Worm (Caenorhabditis elegans): ENCODE results near the gene C34C12.1.

The C34C12.1 gene

DNA sequence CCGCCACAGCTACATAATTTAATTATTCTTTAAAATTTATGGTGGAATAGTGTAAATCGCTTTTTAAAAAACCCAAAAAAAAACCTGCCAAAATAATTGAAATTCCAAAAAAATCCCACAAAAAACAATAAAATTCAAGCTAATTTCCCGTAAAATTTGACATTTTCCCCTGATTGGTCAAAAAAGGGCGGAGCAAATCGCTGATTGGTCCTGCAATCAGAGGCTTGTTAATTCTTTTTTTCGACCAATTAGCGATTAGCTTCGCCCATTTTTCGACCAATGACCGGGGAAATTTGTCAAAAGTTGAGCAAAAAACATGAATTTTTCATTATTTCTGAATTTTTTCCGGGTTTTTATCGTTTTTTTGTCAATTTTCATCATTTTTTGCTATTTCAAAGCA lies 12.9 kb downstream of the C34C12.1 start:
- no peak for TF ChIP-seq nhr-237 (tag; optimal IDR thresholded peaks at IDR 0.05)
- TF ChIP-seq nhr-2 (tag; optimal IDR thresholded peaks at IDR 0.05): no peak
- TF ChIP-seq ceh-43 (GFP tag; optimal IDR thresholded peaks at IDR 0.05): no peak

DNA sequence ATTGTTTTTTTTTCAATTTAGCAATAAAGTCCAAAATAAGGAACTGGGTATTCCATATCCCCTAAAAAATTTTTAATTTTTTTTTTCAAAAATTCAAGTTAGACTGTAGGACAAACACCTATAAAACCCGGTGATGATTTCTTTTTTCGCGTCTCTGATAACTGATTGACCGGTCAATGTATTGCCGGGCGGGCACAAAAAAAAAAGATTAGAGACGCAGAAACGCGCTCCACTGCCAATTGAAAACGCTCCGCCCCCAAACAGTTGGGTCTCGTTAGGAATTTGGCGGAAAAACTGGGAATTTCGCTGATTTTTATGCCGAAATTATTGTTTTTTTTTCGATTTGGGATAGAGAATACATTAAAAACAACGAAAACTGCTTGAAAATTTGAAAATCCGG lies 14.2 kb downstream of the C34C12.1 start:
- no peak for TF ChIP-seq ceh-83 (GFP tag; optimal IDR thresholded peaks at IDR 0.05)

DNA sequence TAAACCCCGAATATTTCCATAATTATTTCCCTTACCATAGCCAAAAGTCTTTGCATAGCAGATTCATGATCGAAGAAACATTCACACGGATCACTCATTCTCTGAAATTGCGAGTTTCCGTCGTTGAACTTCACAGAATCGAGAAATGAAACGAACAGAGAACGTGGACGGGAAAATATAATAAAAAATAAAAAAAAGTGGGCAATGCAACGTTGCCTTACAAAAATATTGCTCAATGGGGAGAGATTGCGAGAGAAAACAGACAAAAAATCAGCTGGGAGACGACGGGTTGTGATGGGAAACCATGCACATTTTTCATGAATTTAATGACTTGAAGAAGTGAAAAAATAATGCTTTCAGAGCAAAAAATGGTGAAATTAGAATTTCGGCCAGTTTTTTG lies 15.5 kb downstream of the C34C12.1 start, which contains the start of gene smim-14:
TSS of gene smim-14 (minus strand) at position 101 of the 400 bp plus-strand sequence.
- TF ChIP-seq tbx-8 (GFP tag; optimal IDR thresholded peaks at IDR 0.05) (no peak), nhr-28 (tag; optimal IDR thresholded peaks at IDR 0.05) (no peak), zip-8 (tag; optimal IDR thresholded peaks at IDR 0.05) (no peak), nhr-2 (tag; optimal IDR thresholded peaks at IDR 0.05) (no peak), unc-39 (tag; optimal IDR thresholded peaks at IDR 0.05) (no peak)

DNA sequence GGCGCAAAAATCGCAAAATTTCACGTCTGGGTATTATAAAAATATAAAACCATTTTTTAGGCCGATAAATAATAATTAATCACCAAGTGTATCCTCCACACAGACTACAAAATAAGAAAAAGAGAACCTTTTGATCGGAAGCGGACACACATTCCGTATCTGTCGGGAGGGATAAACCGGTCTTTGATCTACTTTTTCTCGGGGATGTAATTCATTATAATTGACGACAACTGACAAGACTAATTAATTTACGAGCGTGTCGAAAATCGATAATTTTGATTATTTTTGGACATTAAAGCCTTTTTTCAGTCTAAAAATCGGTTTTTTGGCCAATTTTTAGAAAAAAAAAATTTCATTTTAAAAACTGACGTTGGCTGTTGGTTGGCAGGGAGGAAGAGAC lies 16.3 kb downstream of the C34C12.1 start:
- TF ChIP-seq tbx-8 (GFP tag; optimal IDR thresholded peaks at IDR 0.05) (peak; percentile 41), unc-39 (tag; optimal IDR thresholded peaks at IDR 0.05) (no peak), unc-62 (GFP tag; optimal IDR thresholded peaks at IDR 0.05) (peak; percentile 73), cnd-1 (tag; optimal IDR thresholded peaks at IDR 0.05) (no peak), ceh-43 (GFP tag; optimal IDR thresholded peaks at IDR 0.05) (no peak), ces-1 (GFP tag; optimal IDR thresholded peaks at IDR 0.05) (no peak)

DNA sequence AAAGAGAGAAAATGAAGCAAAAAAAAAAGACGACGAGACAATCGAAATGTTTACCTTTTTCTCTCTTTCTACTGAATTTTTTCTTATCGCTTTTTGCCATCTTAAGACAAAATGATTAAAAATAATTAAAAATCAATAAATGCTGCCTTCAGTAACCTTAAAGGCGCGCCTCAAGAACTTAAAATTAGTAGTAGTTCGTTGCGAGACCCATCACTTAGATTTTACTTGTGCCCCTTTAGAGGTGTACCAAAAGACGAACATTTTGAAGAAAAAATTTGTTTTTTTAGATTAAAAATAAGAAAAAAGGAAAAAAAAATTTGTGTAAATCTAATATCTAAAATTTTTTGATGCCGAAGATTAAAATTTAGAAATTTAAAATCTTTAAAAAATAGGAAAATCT lies 16.8 kb downstream of the C34C12.1 start:
- no peak for TF ChIP-seq nhr-76 (tag; optimal IDR thresholded peaks at IDR 0.05)

DNA sequence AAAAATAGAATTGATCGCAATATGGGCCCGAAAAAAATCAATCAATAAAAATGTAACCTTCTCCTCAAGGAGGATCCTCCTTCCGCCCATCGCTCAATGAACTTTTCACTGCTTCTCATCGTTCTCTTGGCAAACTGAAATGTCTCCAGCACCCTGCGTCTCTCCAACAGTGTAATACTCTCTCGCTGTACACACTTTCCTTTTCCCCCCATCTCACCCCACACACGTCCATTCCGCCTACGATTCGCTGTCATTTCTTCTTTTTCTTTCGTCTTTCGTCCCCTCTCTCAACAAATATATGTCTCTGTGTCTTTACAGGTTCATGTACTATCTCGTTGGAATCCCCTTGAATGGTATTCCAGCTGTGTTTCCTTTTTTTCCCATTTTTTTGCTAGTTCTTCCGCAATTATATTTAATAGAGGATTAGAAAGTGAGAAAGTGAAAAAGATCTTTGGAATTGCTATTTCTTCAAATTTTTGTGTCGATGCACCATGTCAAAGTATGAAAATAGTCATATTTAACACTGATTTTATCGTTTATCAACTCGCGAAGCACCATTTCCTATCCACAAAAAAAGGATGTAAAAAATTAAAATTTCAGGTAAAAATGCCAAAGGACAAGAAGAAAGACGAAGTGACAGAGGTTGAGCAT lies 17.4 kb downstream of the C34C12.1 start, which contains the start of gene rsu-1:
TSS of gene rsu-1 (plus strand) at position 601 of the 651 bp plus-strand sequence.
- TF ChIP-seq elt-1 (tag; optimal IDR thresholded peaks at IDR 0.05; ENCODE audit: borderline replicate concordance, insufficient read depth): no peak
- peak; percentile 60 for TF ChIP-seq lsy-2 (tag; optimal IDR thresholded peaks at IDR 0.05)
- peak; percentile 18 for TF ChIP-seq ces-1 (GFP tag; optimal IDR thresholded peaks at IDR 0.05)
- TF ChIP-seq unc-120 (tag; optimal IDR thresholded peaks at IDR 0.05; ENCODE audit: poor library complexity, severe bottlenecking): peak; percentile 89
- peak; percentile 42 for TF ChIP-seq M03D4.4 (tag; optimal IDR thresholded peaks at IDR 0.05)
- no peak for TF ChIP-seq ztf-11 (tag; optimal IDR thresholded peaks at IDR 0.05)
- peak; percentile 61 for TF ChIP-seq mep-1 (tag; optimal IDR thresholded peaks at IDR 0.05)
- peak; percentile 40 for TF ChIP-seq hlh-1 (tag; optimal IDR thresholded peaks at IDR 0.05)
- peak; percentile 48 for TF ChIP-seq pha-4 (tag; optimal IDR thresholded peaks at IDR 0.05)
- peak; percentile 81 for TF ChIP-seq unc-62 (GFP tag; optimal IDR thresholded peaks at IDR 0.05)
- peak; percentile 32 for TF ChIP-seq blmp-1 (tag; optimal IDR thresholded peaks at IDR 0.05)
- TF ChIP-seq ceh-43 (GFP tag; optimal IDR thresholded peaks at IDR 0.05): no peak
- TF ChIP-seq nhr-237 (tag; optimal IDR thresholded peaks at IDR 0.05): peak; percentile 33
- no peak for TF ChIP-seq tbx-8 (GFP tag; optimal IDR thresholded peaks at IDR 0.05)
- no peak for TF ChIP-seq cnd-1 (tag; optimal IDR thresholded peaks at IDR 0.05)

DNA sequence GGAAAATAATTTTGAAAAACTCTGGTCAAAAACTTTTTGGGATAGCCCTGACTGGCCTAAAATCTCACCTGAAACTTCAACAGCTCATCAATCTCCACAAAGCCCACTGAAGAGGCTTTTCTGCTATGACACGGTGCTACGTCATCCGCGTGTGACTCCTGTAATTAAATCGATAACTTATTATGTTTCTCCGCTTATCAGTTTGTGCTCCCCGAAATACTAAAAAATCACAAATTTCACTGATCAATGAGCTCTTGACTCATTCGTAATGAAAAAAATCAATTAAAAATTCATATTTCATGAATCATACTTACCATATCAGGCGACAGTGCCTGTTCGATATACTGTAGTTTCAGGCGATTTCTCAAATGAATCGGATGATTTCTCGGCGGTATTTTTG lies 20.9 kb downstream of the C34C12.1 start:
- TF ChIP-seq unc-62 (GFP tag; optimal IDR thresholded peaks at IDR 0.05) (no peak), elt-1 (tag; optimal IDR thresholded peaks at IDR 0.05; ENCODE audit: borderline replicate concordance, insufficient read depth) (no peak), M03D4.4 (tag; optimal IDR thresholded peaks at IDR 0.05) (no peak), cnd-1 (tag; optimal IDR thresholded peaks at IDR 0.05) (no peak), sem-2 (GFP tag; optimal IDR thresholded peaks at IDR 0.05) (no peak), tbx-8 (GFP tag; optimal IDR thresholded peaks at IDR 0.05) (no peak), ceh-43 (GFP tag; optimal IDR thresholded peaks at IDR 0.05) (no peak), mep-1 (tag; optimal IDR thresholded peaks at IDR 0.05) (no peak), ces-1 (GFP tag; optimal IDR thresholded peaks at IDR 0.05) (no peak), bed-3 (GFP tag; optimal IDR thresholded peaks at IDR 0.05) (no peak), nhr-12 (tag; optimal IDR thresholded peaks at IDR 0.05) (no peak), unc-120 (tag; optimal IDR thresholded peaks at IDR 0.05; ENCODE audit: poor library complexity, severe bottlenecking) (no peak), unc-39 (tag; optimal IDR thresholded peaks at IDR 0.05) (no peak)

DNA sequence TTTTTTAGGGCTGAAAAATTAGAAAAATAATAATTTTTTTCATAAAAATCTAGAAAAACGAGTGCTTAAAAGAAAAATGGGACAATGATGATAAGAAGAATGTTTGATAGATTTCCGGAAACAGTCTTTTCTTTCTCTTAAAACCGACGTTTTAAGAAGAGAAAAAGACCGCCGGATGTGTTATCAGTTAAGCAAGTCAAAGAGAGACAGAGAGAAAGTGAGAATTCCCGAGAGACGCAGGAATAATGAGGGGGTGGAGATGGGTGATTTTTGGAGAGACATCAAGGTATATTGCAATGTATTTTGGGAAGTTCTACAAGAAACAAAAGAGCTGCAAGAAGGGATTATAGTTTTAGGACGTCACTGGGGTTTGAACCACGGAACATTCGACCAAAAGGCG lies 21.4 kb downstream of the C34C12.1 start, which contains the start of gene C34C12.9:
TSS of gene C34C12.9 (minus strand) at position 16 of the 400 bp plus-strand sequence.
- TF ChIP-seq ham-2 (GFP tag; optimal IDR thresholded peaks at IDR 0.05) (no peak), ces-1 (GFP tag; optimal IDR thresholded peaks at IDR 0.05) (no peak), nhr-237 (tag; optimal IDR thresholded peaks at IDR 0.05) (no peak), ztf-11 (tag; optimal IDR thresholded peaks at IDR 0.05) (no peak), ceh-83 (GFP tag; optimal IDR thresholded peaks at IDR 0.05) (no peak), elt-1 (tag; optimal IDR thresholded peaks at IDR 0.05; ENCODE audit: borderline replicate concordance, insufficient read depth) (no peak)

Data from whole organism, mixed stage, embryonic.